Fruit fly (Drosophila melanogaster) whole organism, embryonic: ENCODE measurements around the gene CG34041.

Experiments used
- Atf3 ChIP-seq: fragments of 200-800 bp; sonication (Bioruptor generic); optimal IDR thresholded peaks from 3 replicates; lab custom pipeline; 2016; ENCODE audit warnings: missing biosample characterization, missing genetic modification characterization
- CG10147 ChIP-seq: fragments of 200-800 bp; sonication (Bioruptor generic); optimal IDR thresholded peaks from 2 replicates; lab custom pipeline; 2019; ENCODE audit warnings: missing biosample characterization, mild to moderate bottlenecking, missing genetic modification characterization, moderate library complexity
- CG10274 ChIP-seq: fragments of 200-800 bp; sonication (Bioruptor generic); optimal IDR thresholded peaks from 3 replicates; lab custom pipeline; 2017; ENCODE audit warnings: missing biosample characterization, mild to moderate bottlenecking, missing genetic modification characterization
- CG12391 ChIP-seq: fragments of 200-800 bp; sonication (Bioruptor generic); optimal IDR thresholded peaks from 3 replicates; lab custom pipeline; 2018; ENCODE audit warnings: missing biosample characterization, mild to moderate bottlenecking, missing genetic modification characterization, moderate library complexity
- CG14014 ChIP-seq: fragments of 200-800 bp; sonication (Bioruptor generic); IDR thresholded peaks from 2 replicates; pipeline ENCODE4 v1.3.6; 2022; ENCODE audit warnings: missing biosample characterization, missing genetic modification characterization
- CG17361 ChIP-seq: fragments of 200-800 bp; sonication (Bioruptor generic); IDR thresholded peaks from 3 replicates; pipeline ENCODE4 v1.3.6; 2022; ENCODE audit warnings: missing biosample characterization, missing genetic modification characterization
- CG17802 ChIP-seq: fragments of 200-800 bp; sonication (Bioruptor generic); optimal IDR thresholded peaks from 2 replicates; lab custom pipeline; 2018; ENCODE audit warnings: missing biosample characterization, mild to moderate bottlenecking, missing genetic modification characterization, moderate library complexity
- CG18262 ChIP-seq: fragments of 200-800 bp; optimal IDR thresholded peaks from 3 replicates; lab custom pipeline; 2019; ENCODE audit warnings: missing biosample characterization, mild to moderate bottlenecking, missing genetic modification characterization, moderate library complexity
- CG2120 ChIP-seq: fragments of 200-800 bp; sonication (Bioruptor generic); optimal IDR thresholded peaks from 3 replicates; lab custom pipeline; 2016; ENCODE audit warnings: missing biosample characterization, missing genetic modification characterization
- CG2712 ChIP-seq: fragments of 200-800 bp; optimal IDR thresholded peaks from 3 replicates; lab custom pipeline; 2019; ENCODE audit warnings: missing biosample characterization, mild to moderate bottlenecking, missing genetic modification characterization, moderate library complexity
- CG30403 ChIP-seq: fragments of 200-800 bp; sonication (Bioruptor generic); optimal IDR thresholded peaks from 3 replicates; lab custom pipeline; 2016; ENCODE audit warnings: missing biosample characterization, missing genetic modification characterization
- CG33213 ChIP-seq: fragments of 200-800 bp; sonication (Bioruptor generic); optimal IDR thresholded peaks from 3 replicates; lab custom pipeline; 2016; ENCODE audit warnings: missing biosample characterization, missing genetic modification characterization
- CG3995 ChIP-seq: fragments of 200-800 bp; sonication (Bioruptor generic); optimal IDR thresholded peaks from 3 replicates; lab custom pipeline; 2016; ENCODE audit warnings: missing biosample characterization, missing genetic modification characterization
- CG42726 ChIP-seq: fragments of 200-800 bp; sonication (Bioruptor generic); IDR thresholded peaks from 2 replicates; pipeline ENCODE4 v1.3.6; 2022; ENCODE audit warnings: missing biosample characterization, missing genetic modification characterization; ENCODE audit not compliant: partially characterized antibody
- CG5180 ChIP-seq: fragments of 200-800 bp; sonication (Bioruptor generic); optimal IDR thresholded peaks from 3 replicates; lab custom pipeline; 2017; ENCODE audit warnings: missing biosample characterization, missing genetic modification characterization, mild to moderate bottlenecking, moderate library complexity, missing genetic modification reagents
- CG8281 ChIP-seq: fragments of 200-800 bp; sonication (Bioruptor generic); optimal IDR thresholded peaks from 2 replicates; lab custom pipeline; 2018; ENCODE audit warnings: missing biosample characterization, mild to moderate bottlenecking, missing genetic modification characterization, moderate library complexity
- CG8290 ChIP-seq, 3 experiments: fragments of 200-800 bp; sonication (Bioruptor generic); optimal IDR thresholded peaks; 2 replicates each; lab custom pipeline; 2016 to 2019; ENCODE audit warnings: missing biosample characterization in 3 of 3, missing genetic modification characterization in 3 of 3, mild to moderate bottlenecking in 2 of 3, moderate library complexity in 1 of 3
- CG9727 ChIP-seq: fragments of 200-800 bp; sonication (Bioruptor generic); optimal IDR thresholded peaks from 3 replicates; lab custom pipeline; 2017; ENCODE audit warnings: missing biosample characterization, mild to moderate bottlenecking, missing genetic modification characterization
- CG9932 ChIP-seq: fragments of 200-800 bp; sonication (Bioruptor generic); IDR thresholded peaks from 2 replicates; pipeline ENCODE4 v1.3.6; 2022; ENCODE audit warnings: missing biosample characterization, missing genetic modification characterization
- D19B ChIP-seq: fragments of 200-800 bp; sonication (Bioruptor generic); optimal IDR thresholded peaks from 2 replicates; lab custom pipeline; 2017; ENCODE audit warnings: missing biosample characterization, mild to moderate bottlenecking, missing genetic modification characterization
- HLH3B ChIP-seq: fragments of 200-800 bp; sonication (Bioruptor generic); IDR thresholded peaks from 2 replicates; pipeline ENCODE4 v1.3.6; 2022; ENCODE audit warnings: missing biosample characterization, missing genetic modification characterization
- HLHmδ ChIP-seq: fragments of 200-800 bp; sonication (Bioruptor generic); optimal IDR thresholded peaks from 2 replicates; lab custom pipeline; 2018; ENCODE audit warnings: missing biosample characterization, mild to moderate bottlenecking, missing genetic modification characterization, moderate library complexity
- Max ChIP-seq: fragments of 200-800 bp; sonication (Bioruptor generic); optimal IDR thresholded peaks from 2 replicates; lab custom pipeline; 2016; ENCODE audit warnings: missing biosample characterization, mild to moderate bottlenecking, missing genetic modification characterization
- Med ChIP-seq: fragments of 200-800 bp; sonication (Bioruptor generic); peaks from one replicate; lab custom pipeline; 2016; ENCODE audit warnings: missing biosample characterization, missing genetic modification characterization, mild to moderate bottlenecking, inconsistent platforms, moderate library complexity
- Mes4 ChIP-seq: fragments of 200-800 bp; sonication (Bioruptor generic); optimal IDR thresholded peaks from 2 replicates; lab custom pipeline; 2016; ENCODE audit warnings: missing biosample characterization, missing genetic modification characterization
- Opbp ChIP-seq: fragments of 200-800 bp; sonication (Bioruptor generic); IDR thresholded peaks from 3 replicates; pipeline ENCODE4 v1.3.6; 2022; ENCODE audit warnings: missing biosample characterization, missing genetic modification characterization; ENCODE audit not compliant: partially characterized antibody
- Sry-β ChIP-seq: fragments of 200-800 bp; sonication (Bioruptor generic); optimal IDR thresholded peaks from 2 replicates; lab custom pipeline; 2018; ENCODE audit warnings: missing biosample characterization, mild to moderate bottlenecking, missing genetic modification characterization, moderate library complexity
- ac ChIP-seq: fragments of 200-800 bp; sonication (Bioruptor generic); optimal IDR thresholded peaks from 3 replicates; lab custom pipeline; 2017; ENCODE audit warnings: missing biosample characterization, mild to moderate bottlenecking, missing genetic modification characterization
- ci ChIP-seq: fragments of 200-800 bp; sonication (Bioruptor generic); IDR thresholded peaks from 3 replicates; pipeline ENCODE4 v1.3.6; 2022; ENCODE audit warnings: missing biosample characterization, missing genetic modification characterization
- dmrt11E ChIP-seq: fragments of 200-800 bp; sonication (Bioruptor generic); optimal IDR thresholded peaks from 3 replicates; lab custom pipeline; 2018; ENCODE audit warnings: missing biosample characterization, mild to moderate bottlenecking, missing genetic modification characterization, moderate library complexity
- ewg ChIP-seq: fragments of 200-800 bp; sonication (Bioruptor generic); optimal IDR thresholded peaks from 3 replicates; lab custom pipeline; 2017; ENCODE audit warnings: mild to moderate bottlenecking, missing biosample characterization, missing genetic modification reagents, missing genetic modification characterization
- gcm ChIP-seq: fragments of 200-800 bp; sonication (Bioruptor generic); optimal IDR thresholded peaks from 2 replicates; lab custom pipeline; 2019; ENCODE audit warnings: missing biosample characterization, mild to moderate bottlenecking, missing genetic modification characterization, moderate library complexity
- gsb-n ChIP-seq: fragments of 200-800 bp; sonication (Bioruptor generic); optimal IDR thresholded peaks from 3 replicates; lab custom pipeline; 2018; ENCODE audit warnings: missing biosample characterization, mild to moderate bottlenecking, missing genetic modification characterization
- kni ChIP-seq: fragments of 200-800 bp; sonication (Bioruptor generic); optimal IDR thresholded peaks from 3 replicates; lab custom pipeline; 2017; ENCODE audit warnings: mild to moderate bottlenecking, missing biosample characterization, missing genetic modification reagents, missing genetic modification characterization
- lola ChIP-seq, 3 experiments: fragments of >200 bp in 2 of 3; fragments of 200-800 bp in 1 of 3; sonication (Bioruptor generic) in 1 of 3; optimal IDR thresholded peaks; 2 replicates each; lab custom pipeline; 2017 to 2019; ENCODE audit warnings: missing biosample characterization in 3 of 3, missing genetic modification characterization in 3 of 3, mild to moderate bottlenecking in 1 of 3, moderate library complexity in 1 of 3
- nerfin-1 ChIP-seq: fragments of 200-800 bp; sonication (Bioruptor generic); optimal IDR thresholded peaks from 3 replicates; lab custom pipeline; 2019; ENCODE audit warnings: missing biosample characterization, mild to moderate bottlenecking, missing genetic modification characterization, moderate library complexity
- odd ChIP-seq: fragments of 200-800 bp; sonication (Bioruptor generic); optimal IDR thresholded peaks from 2 replicates; lab custom pipeline; 2017; ENCODE audit warnings: missing biosample characterization, mild to moderate bottlenecking, missing genetic modification characterization
- pan ChIP-seq, 4 experiments: fragments of >200 bp in 3 of 4; fragments of 200-800 bp in 1 of 4; sonication (Bioruptor generic) in 1 of 4; optimal IDR thresholded peaks in 3 of 4; IDR thresholded peaks in 1 of 4; 2 replicates each; pipeline versions ENCODE4 v1.3.6 to Lab custom; 2017 to 2022; ENCODE audit warnings: missing biosample characterization in 2 of 4, missing genetic modification characterization in 2 of 4, mixed read lengths in 1 of 4
- pros ChIP-seq: fragments of 200-800 bp; sonication (Bioruptor generic); optimal IDR thresholded peaks from 3 replicates; lab custom pipeline; 2019; ENCODE audit warnings: missing biosample characterization, mild to moderate bottlenecking, missing genetic modification characterization, moderate library complexity
- row ChIP-seq: fragments of 200-800 bp; sonication (Bioruptor generic); IDR thresholded peaks from 3 replicates; pipeline ENCODE4 v1.3.6; 2022; ENCODE audit warnings: missing biosample characterization, missing genetic modification characterization
- sens ChIP-seq: fragments of 200-800 bp; sonication (Bioruptor generic); peaks from one replicate; lab custom pipeline; 2016; ENCODE audit warnings: missing biosample characterization, missing genetic modification characterization
- slbo ChIP-seq: fragments of 200-800 bp; sonication (Bioruptor generic); IDR thresholded peaks from 2 replicates; pipeline ENCODE4 v1.3.6; 2022; ENCODE audit warnings: missing biosample characterization, missing genetic modification characterization
- tgo ChIP-seq: fragments of 200-800 bp; sonication (Bioruptor generic); IDR thresholded peaks from 3 replicates; pipeline ENCODE4 v1.3.6; 2022; ENCODE audit warnings: missing biosample characterization, missing genetic modification characterization
- twi ChIP-seq: fragments of 200-800 bp; optimal IDR thresholded peaks from 2 replicates; lab custom pipeline; 2019; ENCODE audit warnings: missing biosample characterization, mild to moderate bottlenecking, missing genetic modification characterization, moderate library complexity
- wek ChIP-seq: fragments of 200-800 bp; sonication (Bioruptor generic); optimal IDR thresholded peaks from 3 replicates; lab custom pipeline; 2018; ENCODE audit warnings: missing biosample characterization, mild to moderate bottlenecking, missing genetic modification characterization, moderate library complexity

The CG34041 gene

dm6 chr3R:30475910-30476309, 31.9 kb upstream of the CG34041 start:
- TF ChIP-seq Atf3 (GFP tag; lab: Kevin White, UChicago) (no peak), pan (optimal IDR thresholded peaks at IDR 0.05; lab: Kevin White, UChicago) (no peak), pan (GFP tag; optimal IDR thresholded peaks at IDR 0.05 in 1 of 2, IDR thresholded peaks at IDR 0.05 in 1 of 2) (peak in 1 of 2 experiments; percentile 27), CG2712 (tag; lab: Kevin White, UChicago) (peak; percentile 23), CG9727 (GFP tag; lab: Kevin White, UChicago) (peak; percentile 15), lola (GFP tag; optimal IDR thresholded peaks at IDR 0.05; lab: Kevin White, UChicago) (peak in 1 of 3 experiments; percentile 38), row (GFP tag; lab: Robert Waterston, UW) (0 out of 3 replicates have a peak, but pooled peaks have one; percentile 13), sens (GFP tag; lab: Kevin White, UChicago) (peak; percentile 87), D19B (GFP tag; lab: Kevin White, UChicago) (peak; percentile 24), CG8281 (tag; lab: Kevin White, UChicago) (no peak), dmrt11E (tag; lab: Kevin White, UChicago) (peak; percentile 47), Sry-β (GFP tag; lab: Kevin White, UChicago) (peak; percentile 62), CG18262 (peak; percentile 34), CG30403 (peak; percentile 7), CG17361 (GFP tag; lab: Robert Waterston, UW) (peak; percentile 32; the same call in 1 of the 3 replicates), CG14014 (no peak)
- TF ChIP-seq, all 482 proteins: peak for 12

DNA sequence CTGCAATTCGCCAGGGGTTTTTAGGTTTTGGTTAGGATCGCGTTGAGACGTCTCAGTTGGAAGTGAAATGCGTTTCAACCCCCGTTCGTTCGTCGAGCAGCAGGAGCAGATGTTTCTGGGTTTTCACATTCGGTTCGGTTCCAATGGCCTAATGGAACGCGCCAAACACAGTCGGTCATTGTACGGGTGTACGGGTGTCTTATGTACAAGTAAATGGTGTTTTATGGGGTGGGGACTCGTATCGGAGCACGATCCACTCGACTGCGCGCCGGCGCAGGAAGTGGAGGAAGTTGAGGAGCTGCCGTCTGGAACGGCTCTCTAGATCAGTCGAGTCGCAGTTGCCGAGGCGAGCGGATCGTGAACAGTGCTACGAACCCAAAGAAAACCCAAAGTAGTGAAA, 31.5 kb upstream of the CG34041 start, which contains the start of gene spdo:
Gene spdo, plus strand, starts transcription at position 318 of the 400 bp plus-strand sequence.
- 0 out of 3 replicates have a peak, but pooled peaks have one; percentile 9 for TF ChIP-seq Opbp
- peak; percentile 99 for TF ChIP-seq pros (GFP tag; lab: Kevin White, UChicago)
- no peak for TF ChIP-seq CG10147 (GFP tag; lab: Kevin White, UChicago)
- peak; percentile 75 for TF ChIP-seq CG5180 (GFP tag; lab: Kevin White, UChicago)
- TF ChIP-seq wek (GFP tag; lab: Kevin White, UChicago), result no peak
- TF ChIP-seq gcm, result peak; percentile 70
- no peak for TF ChIP-seq CG3995 (GFP tag; lab: Kevin White, UChicago)
- peak; percentile 11 for TF ChIP-seq twi (tag; lab: Kevin White, UChicago)
- TF ChIP-seq ci (GFP tag; lab: Robert Waterston, UW), result no peak
- peak; percentile 81 for TF ChIP-seq ac (GFP tag; lab: Kevin White, UChicago)
- no peak for TF ChIP-seq tgo (GFP tag; lab: Robert Waterston, UW)
- TF ChIP-seq CG2120 (GFP tag; lab: Kevin White, UChicago), result no peak
- TF ChIP-seq ewg (GFP tag; lab: Kevin White, UChicago), result peak; percentile 15
- no peak for TF ChIP-seq CG9932 (GFP tag; lab: Robert Waterston, UW)
- TF ChIP-seq CG33213, result no peak
- no peak for TF ChIP-seq Mes4
- no peak for TF ChIP-seq CG12391 (tag; lab: Kevin White, UChicago)
- peak; percentile 34 for TF ChIP-seq Med (GFP tag; lab: Kevin White, UChicago)
- TF ChIP-seq HLH3B (GFP tag; lab: Robert Waterston, UW), result no peak
- TF ChIP-seq odd, result no peak
- peak; percentile 46 for TF ChIP-seq kni
- peak; percentile 61 for TF ChIP-seq HLHmδ
- no peak for TF ChIP-seq Max
- TF ChIP-seq gsb-n (tag; lab: Kevin White, UChicago), result peak; percentile 70
- no peak for TF ChIP-seq slbo (GFP tag; lab: Robert Waterston, UW)
- TF ChIP-seq CG42726 (GFP tag; lab: Robert Waterston, UW), result no peak
- TF ChIP-seq CG17802 (tag; lab: Kevin White, UChicago), result no peak
- TF ChIP-seq CG10274 (GFP tag; lab: Kevin White, UChicago), result no peak
- TF ChIP-seq CG8290 (GFP tag; optimal IDR thresholded peaks at IDR 0.05; lab: Kevin White, UChicago), result no peak
- TF ChIP-seq CG8290 (tag; optimal IDR thresholded peaks at IDR 0.05; lab: Kevin White, UChicago), result no peak
- TF ChIP-seq nerfin-1, result peak; percentile 65
